Fruit fly (Drosophila melanogaster) whole organism, wandering third instar larva: ENCODE measurements around the gene CG7872.

Source experiments
- Abd-B ChIP-seq: fragments of >200 bp; optimal IDR thresholded peaks from 2 replicates; lab custom pipeline; 2017; ENCODE audit warnings: missing biosample characterization, missing genetic modification characterization
- CG32264 ChIP-seq: fragments of 200-800 bp; sonication (Bioruptor generic); optimal IDR thresholded peaks from 2 replicates; lab custom pipeline; 2016; ENCODE audit warnings: missing biosample characterization, missing genetic modification characterization
- CG9705 ChIP-seq: fragments of 200-800 bp; sonication (Bioruptor generic); optimal IDR thresholded peaks from 2 replicates; lab custom pipeline; 2018; ENCODE audit warnings: missing biosample characterization, mild to moderate bottlenecking, missing genetic modification characterization
- CrebA ChIP-seq: fragments of 200-800 bp; sonication (Bioruptor generic); optimal IDR thresholded peaks from 2 replicates; lab custom pipeline; 2016; ENCODE audit warnings: missing biosample characterization, mild to moderate bottlenecking, missing genetic modification characterization, borderline replicate concordance
- Dfd ChIP-seq: fragments of >200 bp; optimal IDR thresholded peaks from 2 replicates; lab custom pipeline; 2017; ENCODE audit warnings: missing biosample characterization, missing genetic modification characterization
- Dif ChIP-seq: fragments of 200-275, 200-300 bp; sonication (Bioruptor generic); optimal IDR thresholded peaks from 2 replicates; lab custom pipeline; 2018; ENCODE audit warnings: missing biosample characterization, missing genetic modification characterization; ENCODE audit not compliant: partially characterized antibody
- GATAd ChIP-seq: sonication (Bioruptor generic); optimal IDR thresholded peaks from 2 replicates; lab custom pipeline; 2016; ENCODE audit warnings: missing biosample characterization, missing genetic modification characterization
- HLH106 ChIP-seq: fragments of 200-800 bp; optimal IDR thresholded peaks from 3 replicates; lab custom pipeline; 2019; ENCODE audit warnings: missing biosample characterization, mild to moderate bottlenecking, missing genetic modification characterization, moderate library complexity
- Hnf4 ChIP-seq: fragments of 200-800 bp; sonication (Bioruptor generic); optimal IDR thresholded peaks from 2 replicates; lab custom pipeline; 2016; ENCODE audit warnings: missing biosample characterization, mild to moderate bottlenecking, missing genetic modification characterization
- Hr78 ChIP-seq: fragments of >200 bp; optimal IDR thresholded peaks from 2 replicates; lab custom pipeline; 2017; ENCODE audit warnings: missing biosample characterization, missing genetic modification characterization
- Hr83 ChIP-seq: fragments of 200-300 bp; sonication (Bioruptor generic); optimal IDR thresholded peaks from 2 replicates; lab custom pipeline; 2016; ENCODE audit warnings: missing biosample characterization, mild to moderate bottlenecking, missing genetic modification characterization, moderate library complexity; ENCODE audit not compliant: poor library complexity, severe bottlenecking
- Jra ChIP-seq: sonication (Bioruptor generic); optimal IDR thresholded peaks from 2 replicates; lab custom pipeline; 2016; ENCODE audit warnings: missing biosample characterization, missing genetic modification characterization
- Mio ChIP-seq: sonication (Bioruptor generic); optimal IDR thresholded peaks from 2 replicates; lab custom pipeline; 2016; ENCODE audit warnings: missing biosample characterization, missing genetic modification characterization
- Myc ChIP-seq: fragments of >200 bp; optimal IDR thresholded peaks from 2 replicates; lab custom pipeline; 2017
- N ChIP-seq: fragments of >200 bp; optimal IDR thresholded peaks from 2 replicates; lab custom pipeline; 2018; ENCODE audit warnings: missing biosample characterization, missing external identifiers, missing genetic modification characterization
- OdsH ChIP-seq: fragments of 200-800 bp; sonication (Bioruptor generic); optimal IDR thresholded peaks from 2 replicates; lab custom pipeline; 2016; ENCODE audit warnings: missing biosample characterization, mild to moderate bottlenecking, missing genetic modification characterization
- Rel ChIP-seq, 2 experiments: fragments of 200-800 bp; sonication (Bioruptor generic) in 1 of 2; optimal IDR thresholded peaks; 2 replicates in 1 of 2; 3 replicates in 1 of 2; lab custom pipeline; 2016 to 2019; ENCODE audit warnings: mild to moderate bottlenecking in 2 of 2, missing biosample characterization in 2 of 2, missing genetic modification characterization in 2 of 2, moderate library complexity in 1 of 2
- Sp1 ChIP-seq: fragments of 200-800 bp; sonication (Bioruptor generic); optimal IDR thresholded peaks from 3 replicates; lab custom pipeline; 2019; ENCODE audit warnings: missing biosample characterization, mild to moderate bottlenecking, missing genetic modification characterization, moderate library complexity
- Vsx2 ChIP-seq: fragments of 200-300, 225-300 bp; sonication (Bioruptor generic); optimal IDR thresholded peaks from 2 replicates; lab custom pipeline; 2018; ENCODE audit warnings: missing biosample characterization, missing genetic modification characterization; ENCODE audit not compliant: partially characterized antibody
- br ChIP-seq: fragments of 200-800 bp; sonication (Bioruptor generic); optimal IDR thresholded peaks from 2 replicates; lab custom pipeline; 2016; ENCODE audit warnings: missing biosample characterization, missing genetic modification characterization
- brk ChIP-seq: fragments of 200-800 bp; sonication (Bioruptor generic); optimal IDR thresholded peaks from 2 replicates; lab custom pipeline; 2016; ENCODE audit warnings: missing biosample characterization, mild to moderate bottlenecking, missing genetic modification characterization
- dl ChIP-seq, 2 experiments: fragments of 175-275, 200-275 bp in 1 of 2; fragments of 200-275 bp in 1 of 2; sonication (Bioruptor generic); optimal IDR thresholded peaks; lab custom pipeline; 2018; ENCODE audit warnings: mild to moderate bottlenecking in 2 of 2, missing biosample characterization in 2 of 2, missing genetic modification characterization in 2 of 2, moderate library complexity in 2 of 2; ENCODE audit not compliant: partially characterized antibody in 2 of 2, insufficient read depth in 1 of 2
- dmrt93B ChIP-seq: fragments of 200-800 bp; sonication (Bioruptor generic); optimal IDR thresholded peaks from 2 replicates; lab custom pipeline; 2018; ENCODE audit warnings: missing biosample characterization, mild to moderate bottlenecking, missing genetic modification characterization
- dsf ChIP-seq: sonication (Bioruptor generic); optimal IDR thresholded peaks from 2 replicates; lab custom pipeline; 2016; ENCODE audit warnings: missing biosample characterization, missing genetic modification characterization, borderline replicate concordance
- ey ChIP-seq: fragments of 200-800 bp; sonication (Bioruptor generic); optimal IDR thresholded peaks from 2 replicates; lab custom pipeline; 2016; ENCODE audit warnings: missing biosample characterization, missing genetic modification characterization
- h ChIP-seq: fragments of 200-800 bp; sonication (Bioruptor generic); optimal IDR thresholded peaks from 3 replicates; lab custom pipeline; 2016; ENCODE audit warnings: missing biosample characterization, mild to moderate bottlenecking, missing genetic modification characterization
- lola ChIP-seq: fragments of >200 bp; optimal IDR thresholded peaks from 2 replicates; lab custom pipeline; 2017; ENCODE audit warnings: missing biosample characterization, missing genetic modification characterization
- pan ChIP-seq: fragments of >200 bp; optimal IDR thresholded peaks from 2 replicates; lab custom pipeline; 2017
- psq ChIP-seq: fragments of 200-800 bp; sonication (Bioruptor generic); optimal IDR thresholded peaks from 3 replicates; lab custom pipeline; 2017; ENCODE audit warnings: missing biosample characterization, mild to moderate bottlenecking, missing genetic modification characterization, moderate library complexity
- rgr ChIP-seq: fragments of 200-800 bp; sonication (Bioruptor generic); optimal IDR thresholded peaks from 3 replicates; lab custom pipeline; 2016; ENCODE audit warnings: missing biosample characterization, mild to moderate bottlenecking, missing genetic modification characterization
- sage ChIP-seq: fragments of 200-800 bp; sonication (Bioruptor generic); optimal IDR thresholded peaks from 2 replicates; lab custom pipeline; 2016; ENCODE audit warnings: missing biosample characterization, mild to moderate bottlenecking, missing genetic modification characterization
- sv ChIP-seq: fragments of 200-800 bp; sonication (Bioruptor generic); optimal IDR thresholded peaks from 3 replicates; lab custom pipeline; 2016; ENCODE audit warnings: missing biosample characterization, missing genetic modification characterization
- tai ChIP-seq: sonication (Bioruptor generic); optimal IDR thresholded peaks from 2 replicates; lab custom pipeline; 2016; ENCODE audit warnings: missing biosample characterization, missing genetic modification characterization
- usp ChIP-seq: fragments of >200 bp; optimal IDR thresholded peaks from 2 replicates; lab custom pipeline; 2017; ENCODE audit warnings: missing biosample characterization, missing genetic modification characterization
- woc ChIP-seq: sonication (Bioruptor generic); optimal IDR thresholded peaks from 2 replicates; lab custom pipeline; 2016; ENCODE audit warnings: missing biosample characterization, mild to moderate bottlenecking, missing genetic modification characterization

CG7872 gene

dm6 chrX:15568983-15569370, 9.0 kb upstream of the CG7872 start, which contains the start of gene CG7860:
TSS of gene CG7860 (plus strand) at chrX:15568993.
- TF ChIP-seq Hr83 (GFP tag; lab: Kevin White, UChicago) (no peak), woc (GFP tag; lab: Kevin White, UChicago) (peak; percentile 1), psq (GFP tag; lab: Kevin White, UChicago) (no peak), Rel (GFP tag; optimal IDR thresholded peaks at IDR 0.05; lab: Kevin White, UChicago) (no peak), Rel (tag; optimal IDR thresholded peaks at IDR 0.05; lab: Kevin White, UChicago) (no peak), Dif (peak; percentile 47), OdsH (GFP tag; lab: Kevin White, UChicago) (no peak), Myc (no peak), brk (GFP tag; lab: Kevin White, UChicago) (no peak), Jra (GFP tag; lab: Kevin White, UChicago) (no peak), pan (lab: Kevin White, UChicago) (no peak), CG32264 (GFP tag; lab: Kevin White, UChicago) (no peak), h (no peak), Sp1 (GFP tag; lab: Kevin White, UChicago) (peak; percentile 7), HLH106 (tag; lab: Kevin White, UChicago) (no peak)

DNA sequence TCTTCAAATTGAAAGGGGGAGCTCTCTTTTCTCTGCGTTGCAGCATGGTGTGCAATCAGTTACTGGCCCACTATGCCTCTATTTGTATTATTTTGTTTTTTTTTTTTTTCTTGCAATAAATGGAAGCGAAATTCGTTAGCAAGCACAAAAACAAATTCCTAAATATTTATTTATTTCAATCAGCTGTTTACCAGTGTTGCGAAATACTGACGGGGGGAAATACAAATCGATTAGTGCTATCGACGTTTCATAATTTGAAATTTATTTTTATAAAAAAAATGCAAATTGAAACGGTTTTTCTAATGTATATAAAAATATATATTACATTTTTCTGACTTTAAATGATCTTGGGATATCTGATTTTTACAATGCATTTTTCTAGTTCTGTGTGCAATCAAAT, 6.1 kb upstream of the CG7872 start, which contains the start of gene CG15643:
Gene CG15643 (minus strand): TSS at position 211 of the 400 bp plus-strand sequence.
- no peak for TF ChIP-seq rgr (GFP tag; lab: Kevin White, UChicago)
- TF ChIP-seq sage: peak; percentile 67
- TF ChIP-seq Rel (GFP tag; optimal IDR thresholded peaks at IDR 0.05; lab: Kevin White, UChicago): no peak
- TF ChIP-seq Rel (tag; optimal IDR thresholded peaks at IDR 0.05; lab: Kevin White, UChicago): peak; percentile 68

DNA sequence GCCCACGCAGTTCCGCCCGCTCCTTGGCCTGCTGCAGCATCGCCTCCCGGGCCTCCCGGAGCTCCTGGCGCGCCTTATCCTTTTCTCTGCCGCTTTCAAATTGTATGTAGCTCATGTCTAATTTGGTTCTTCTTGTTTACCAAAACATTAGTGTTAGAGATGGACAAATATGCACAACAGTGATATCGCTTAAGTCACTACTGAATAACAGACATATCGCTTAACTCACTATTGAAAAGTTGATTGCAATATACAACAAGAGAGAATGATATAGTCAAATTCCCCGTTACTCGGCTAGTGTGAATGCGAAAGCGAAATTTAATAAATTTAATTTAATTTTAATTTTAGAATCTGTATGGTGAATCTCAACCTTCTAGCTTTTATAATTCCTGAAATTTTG, 3.6 kb upstream of the CG7872 start, which contains the start of gene CG9213:
Gene CG9213 (minus strand): TSS at position 152 of the 400 bp plus-strand sequence.
- TF ChIP-seq Hr83 (GFP tag; lab: Kevin White, UChicago): peak; percentile 41
- TF ChIP-seq sage: no peak
- TF ChIP-seq Hr78: no peak
- no peak for TF ChIP-seq Rel (GFP tag; optimal IDR thresholded peaks at IDR 0.05; lab: Kevin White, UChicago)
- TF ChIP-seq Rel (tag; optimal IDR thresholded peaks at IDR 0.05; lab: Kevin White, UChicago): peak; percentile 49
- peak; percentile 30 for TF ChIP-seq woc (GFP tag; lab: Kevin White, UChicago)
- TF ChIP-seq Hnf4 (GFP tag; lab: Kevin White, UChicago): no peak
- no peak for TF ChIP-seq psq (GFP tag; lab: Kevin White, UChicago)
- no peak for TF ChIP-seq dmrt93B (GFP tag; lab: Kevin White, UChicago)
- TF ChIP-seq, all 38 proteins: peak for 3

DNA sequence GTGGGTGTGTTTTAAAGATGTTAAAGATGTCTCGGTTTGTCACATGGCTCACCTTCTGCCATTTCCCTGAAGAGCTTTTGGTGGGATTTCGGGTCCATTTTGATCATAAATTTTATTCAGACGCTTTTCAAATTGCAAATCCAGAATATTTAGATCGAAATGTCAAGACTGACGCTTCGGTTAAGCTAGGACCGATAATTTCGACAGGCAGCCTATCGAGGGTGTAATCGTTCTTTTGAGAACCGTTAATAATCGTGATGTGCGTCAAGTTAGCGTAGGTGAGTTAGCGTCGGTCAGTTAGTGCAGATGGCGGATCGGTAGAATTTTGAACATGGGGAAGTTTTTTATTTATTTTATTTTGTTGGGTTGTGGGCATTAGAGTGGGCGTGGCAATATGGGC, 2.4 kb upstream of the CG7872 start, which contains the start of gene CG42299:
Gene CG42299 (minus strand): TSS at position 127 of the 400 bp plus-strand sequence.
- TF ChIP-seq psq (GFP tag; lab: Kevin White, UChicago) (no peak), h (no peak), GATAd (GFP tag; lab: Kevin White, UChicago) (no peak), ey (GFP tag; lab: Kevin White, UChicago) (no peak), rgr (GFP tag; lab: Kevin White, UChicago) (no peak), sv (GFP tag; lab: Kevin White, UChicago) (no peak), Hr78 (no peak), br (no peak), OdsH (GFP tag; lab: Kevin White, UChicago) (no peak), Hnf4 (GFP tag; lab: Kevin White, UChicago) (no peak), usp (GFP tag; lab: Kevin White, UChicago) (no peak), Rel (GFP tag; optimal IDR thresholded peaks at IDR 0.05; lab: Kevin White, UChicago) (no peak), Rel (tag; optimal IDR thresholded peaks at IDR 0.05; lab: Kevin White, UChicago) (no peak), Mio (GFP tag; lab: Kevin White, UChicago) (no peak), N (GFP tag; lab: Kevin White, UChicago) (no peak), sage (no peak), tai (GFP tag; lab: Kevin White, UChicago) (no peak), Dif (no peak)
- TF ChIP-seq, all 38 proteins: peak for 0

- peak; percentile 89 for TF ChIP-seq Rel (GFP tag; optimal IDR thresholded peaks at IDR 0.05; lab: Kevin White, UChicago)
- peak; percentile 88 for TF ChIP-seq Rel (tag; optimal IDR thresholded peaks at IDR 0.05; lab: Kevin White, UChicago)
- TF ChIP-seq Dif: no peak
- peak; percentile 98 for TF ChIP-seq br
- TF ChIP-seq dl (GFP tag; optimal IDR thresholded peaks at IDR 0.05; lab: Kevin White, UChicago; ENCODE audit: insufficient read depth in 1 of 2, partially characterized antibody in 2 of 2): no peak
- no peak for TF ChIP-seq Hr78
- TF ChIP-seq Abd-B (GFP tag; lab: Kevin White, UChicago): no peak
- peak; percentile 94 for TF ChIP-seq Jra (GFP tag; lab: Kevin White, UChicago)
- peak; percentile 95 for TF ChIP-seq CG32264 (GFP tag; lab: Kevin White, UChicago)
- peak; percentile 94 for TF ChIP-seq psq (GFP tag; lab: Kevin White, UChicago)
- no peak for TF ChIP-seq tai (GFP tag; lab: Kevin White, UChicago)
- no peak for TF ChIP-seq CrebA (GFP tag; lab: Kevin White, UChicago)
- peak; percentile 98 for TF ChIP-seq ey (GFP tag; lab: Kevin White, UChicago)
- TF ChIP-seq Sp1 (GFP tag; lab: Kevin White, UChicago): peak; percentile 97
- peak; percentile 89 for TF ChIP-seq GATAd (GFP tag; lab: Kevin White, UChicago)
- peak; percentile 96 for TF ChIP-seq Hr83 (GFP tag; lab: Kevin White, UChicago)
- TF ChIP-seq Dfd (GFP tag; lab: Kevin White, UChicago): no peak
- peak; percentile 98 for TF ChIP-seq rgr (GFP tag; lab: Kevin White, UChicago)
- peak; percentile 71 for TF ChIP-seq dsf (GFP tag; lab: Kevin White, UChicago)
- TF ChIP-seq N (GFP tag; lab: Kevin White, UChicago): no peak
- peak; percentile 97 for TF ChIP-seq sage
- peak; percentile 93 for TF ChIP-seq sv (GFP tag; lab: Kevin White, UChicago)
- peak; percentile 98 for TF ChIP-seq Hnf4 (GFP tag; lab: Kevin White, UChicago)
- TF ChIP-seq Vsx2 (GFP tag; lab: Kevin White, UChicago): no peak
- TF ChIP-seq CG9705 (GFP tag; lab: Kevin White, UChicago): peak; percentile 95
- no peak for TF ChIP-seq Myc
- no peak for TF ChIP-seq brk (GFP tag; lab: Kevin White, UChicago)
- no peak for TF ChIP-seq lola
- TF ChIP-seq HLH106 (tag; lab: Kevin White, UChicago): peak; percentile 97
Observed at dm6 chrX:15579579-15579978, 1.6 kb downstream of the CG7872 start.
